Fruit fly (Drosophila melanogaster): Measurements from ENCODE around the gene CG42827.

dm6 chr3R:23417650-23418049 is 44.9 kb downstream of the CG42827 start:
- no peak for TF ChIP-seq CG13204 (GFP tag; optimal IDR thresholded peaks at IDR 0.05)
- no peak for TF ChIP-seq CG15710 (tag; optimal IDR thresholded peaks at IDR 0.05)
- TF ChIP-seq rn (GFP tag; IDR thresholded peaks at IDR 0.05): no peak

Measured in whole organism, pupa.